Fruit fly (Drosophila melanogaster) whole organism, embryonic: ENCODE data around the gene Prtl99C.

ENCODE experiments used
- CG43689 ChIP-seq: fragments of 200-800 bp; sonication (Bioruptor generic); IDR thresholded peaks from 2 replicates; pipeline ENCODE4 v1.3.6; 2022; ENCODE audit warnings: missing biosample characterization, missing genetic modification characterization
- Hmr ChIP-seq: fragments of 200-800 bp; sonication (Bioruptor generic); optimal IDR thresholded peaks from 3 replicates; lab custom pipeline; 2017; ENCODE audit warnings: mild to moderate bottlenecking, missing biosample characterization, missing genetic modification reagents, missing genetic modification characterization
- ham ChIP-seq: fragments of 200-800 bp; sonication (Bioruptor generic); IDR thresholded peaks from 2 replicates; pipeline ENCODE4 v1.3.6; 2022; ENCODE audit warnings: missing biosample characterization, missing genetic modification characterization
- nerfin-2 ChIP-seq: fragments of 200-800 bp; sonication (Bioruptor generic); IDR thresholded peaks from 2 replicates; pipeline ENCODE4 v1.3.6; 2022; ENCODE audit warnings: missing biosample characterization, missing genetic modification characterization; ENCODE audit not compliant: partially characterized antibody

DNA sequence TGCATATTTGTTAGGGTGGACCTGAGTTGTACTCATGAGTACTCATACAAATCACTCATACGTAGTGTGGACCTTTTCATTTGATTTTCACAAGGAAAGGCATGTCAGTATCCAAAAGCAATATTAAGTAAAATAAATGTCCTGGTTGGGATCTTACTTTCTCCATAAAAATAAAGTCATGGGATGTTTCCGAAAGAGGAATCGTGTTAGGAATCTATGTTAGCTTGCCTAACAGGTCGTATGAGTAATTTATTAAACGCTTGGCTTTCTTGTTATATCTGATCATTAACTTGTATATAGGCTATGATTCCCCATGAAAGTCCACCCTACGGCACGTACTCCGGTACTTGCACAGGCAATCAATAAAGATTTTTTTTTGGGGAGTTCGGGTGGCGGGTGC lies 40.1 kb downstream of the Prtl99C start:
- TF ChIP-seq ham (GFP tag; lab: Robert Waterston, UW) (no peak), nerfin-2 (GFP tag; lab: Robert Waterston, UW) (no peak), Hmr (GFP tag; lab: Kevin White, UChicago) (no peak), CG43689 (GFP tag; lab: Robert Waterston, UW) (no peak)
